Fruit fly (Drosophila melanogaster) whole organism, wandering third instar larva: ENCODE measurements around the gene Mst57Da.

Experiments
- Abd-B ChIP-seq: fragments of >200 bp; optimal IDR thresholded peaks from 2 replicates; lab custom pipeline; 2017; ENCODE audit warnings: missing biosample characterization, missing genetic modification characterization
- CG32264 ChIP-seq: fragments of 200-800 bp; sonication (Bioruptor generic); optimal IDR thresholded peaks from 2 replicates; lab custom pipeline; 2016; ENCODE audit warnings: missing biosample characterization, missing genetic modification characterization
- CrebA ChIP-seq: fragments of 200-800 bp; sonication (Bioruptor generic); optimal IDR thresholded peaks from 2 replicates; lab custom pipeline; 2016; ENCODE audit warnings: missing biosample characterization, mild to moderate bottlenecking, missing genetic modification characterization, borderline replicate concordance
- Dfd ChIP-seq: fragments of >200 bp; optimal IDR thresholded peaks from 2 replicates; lab custom pipeline; 2017; ENCODE audit warnings: missing biosample characterization, missing genetic modification characterization
- Dif ChIP-seq: fragments of 200-275, 200-300 bp; sonication (Bioruptor generic); optimal IDR thresholded peaks from 2 replicates; lab custom pipeline; 2018; ENCODE audit warnings: missing biosample characterization, missing genetic modification characterization; ENCODE audit not compliant: partially characterized antibody
- GATAd ChIP-seq: sonication (Bioruptor generic); optimal IDR thresholded peaks from 2 replicates; lab custom pipeline; 2016; ENCODE audit warnings: missing biosample characterization, missing genetic modification characterization
- Hnf4 ChIP-seq: fragments of 200-800 bp; sonication (Bioruptor generic); optimal IDR thresholded peaks from 2 replicates; lab custom pipeline; 2016; ENCODE audit warnings: missing biosample characterization, mild to moderate bottlenecking, missing genetic modification characterization
- Jra ChIP-seq: sonication (Bioruptor generic); optimal IDR thresholded peaks from 2 replicates; lab custom pipeline; 2016; ENCODE audit warnings: missing biosample characterization, missing genetic modification characterization
- N ChIP-seq: fragments of >200 bp; optimal IDR thresholded peaks from 2 replicates; lab custom pipeline; 2018; ENCODE audit warnings: missing biosample characterization, missing external identifiers, missing genetic modification characterization
- OdsH ChIP-seq: fragments of 200-800 bp; sonication (Bioruptor generic); optimal IDR thresholded peaks from 2 replicates; lab custom pipeline; 2016; ENCODE audit warnings: missing biosample characterization, mild to moderate bottlenecking, missing genetic modification characterization
- Rel ChIP-seq, 2 experiments: fragments of 200-800 bp; sonication (Bioruptor generic) in 1 of 2; optimal IDR thresholded peaks; 2 replicates in 1 of 2; 3 replicates in 1 of 2; lab custom pipeline; 2016 to 2019; ENCODE audit warnings: mild to moderate bottlenecking in 2 of 2, missing biosample characterization in 2 of 2, missing genetic modification characterization in 2 of 2, moderate library complexity in 1 of 2
- Sp1 ChIP-seq: fragments of 200-800 bp; sonication (Bioruptor generic); optimal IDR thresholded peaks from 3 replicates; lab custom pipeline; 2019; ENCODE audit warnings: missing biosample characterization, mild to moderate bottlenecking, missing genetic modification characterization, moderate library complexity
- Vsx2 ChIP-seq: fragments of 200-300, 225-300 bp; sonication (Bioruptor generic); optimal IDR thresholded peaks from 2 replicates; lab custom pipeline; 2018; ENCODE audit warnings: missing biosample characterization, missing genetic modification characterization; ENCODE audit not compliant: partially characterized antibody
- br ChIP-seq: fragments of 200-800 bp; sonication (Bioruptor generic); optimal IDR thresholded peaks from 2 replicates; lab custom pipeline; 2016; ENCODE audit warnings: missing biosample characterization, missing genetic modification characterization
- dl ChIP-seq, 2 experiments: fragments of 175-275, 200-275 bp in 1 of 2; fragments of 200-275 bp in 1 of 2; sonication (Bioruptor generic); optimal IDR thresholded peaks; lab custom pipeline; 2018; ENCODE audit warnings: mild to moderate bottlenecking in 2 of 2, missing biosample characterization in 2 of 2, missing genetic modification characterization in 2 of 2, moderate library complexity in 2 of 2; ENCODE audit not compliant: partially characterized antibody in 2 of 2, insufficient read depth in 1 of 2
- dmrt93B ChIP-seq: fragments of 200-800 bp; sonication (Bioruptor generic); optimal IDR thresholded peaks from 2 replicates; lab custom pipeline; 2018; ENCODE audit warnings: missing biosample characterization, mild to moderate bottlenecking, missing genetic modification characterization
- foxo ChIP-seq, 2 experiments: fragments of 200-800 bp; sonication (Bioruptor generic); optimal IDR thresholded peaks; 2 replicates in 1 of 2; 3 replicates in 1 of 2; lab custom pipeline; 2016 to 2017; ENCODE audit warnings: missing biosample characterization in 2 of 2, missing genetic modification characterization in 2 of 2
- fru ChIP-seq: fragments of 200-800 bp; sonication (Bioruptor generic); optimal IDR thresholded peaks from 3 replicates; lab custom pipeline; 2016; ENCODE audit warnings: missing biosample characterization, mild to moderate bottlenecking, missing genetic modification characterization
- pan ChIP-seq: fragments of >200 bp; optimal IDR thresholded peaks from 2 replicates; lab custom pipeline; 2017
- psq ChIP-seq: fragments of 200-800 bp; sonication (Bioruptor generic); optimal IDR thresholded peaks from 3 replicates; lab custom pipeline; 2017; ENCODE audit warnings: missing biosample characterization, mild to moderate bottlenecking, missing genetic modification characterization, moderate library complexity
- sage ChIP-seq: fragments of 200-800 bp; sonication (Bioruptor generic); optimal IDR thresholded peaks from 2 replicates; lab custom pipeline; 2016; ENCODE audit warnings: missing biosample characterization, mild to moderate bottlenecking, missing genetic modification characterization
- sv ChIP-seq: fragments of 200-800 bp; sonication (Bioruptor generic); optimal IDR thresholded peaks from 3 replicates; lab custom pipeline; 2016; ENCODE audit warnings: missing biosample characterization, missing genetic modification characterization
- tai ChIP-seq: sonication (Bioruptor generic); optimal IDR thresholded peaks from 2 replicates; lab custom pipeline; 2016; ENCODE audit warnings: missing biosample characterization, missing genetic modification characterization
- usp ChIP-seq: fragments of >200 bp; optimal IDR thresholded peaks from 2 replicates; lab custom pipeline; 2017; ENCODE audit warnings: missing biosample characterization, missing genetic modification characterization

The Mst57Da gene

DNA sequence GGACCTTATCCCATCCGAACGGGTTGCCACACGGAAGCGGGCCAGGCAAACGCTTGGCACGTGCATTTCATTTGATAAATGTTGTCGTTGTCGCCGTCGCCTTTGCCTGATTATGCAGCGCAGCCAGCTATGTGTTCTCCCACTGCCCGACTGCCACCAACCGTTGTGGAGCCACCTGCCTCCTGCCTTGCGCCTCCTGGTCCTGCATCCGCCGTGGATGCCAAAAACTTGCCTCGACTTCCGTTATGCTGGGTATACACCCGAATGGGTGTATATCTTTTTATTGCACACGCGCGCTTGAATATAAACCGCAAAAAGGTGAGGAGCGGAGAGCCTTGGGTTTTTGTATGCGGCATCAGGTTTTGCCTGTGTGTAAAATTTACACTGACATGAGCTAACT, 39.9 kb downstream of the Mst57Da start:
- TF ChIP-seq Dfd: no peak

DNA sequence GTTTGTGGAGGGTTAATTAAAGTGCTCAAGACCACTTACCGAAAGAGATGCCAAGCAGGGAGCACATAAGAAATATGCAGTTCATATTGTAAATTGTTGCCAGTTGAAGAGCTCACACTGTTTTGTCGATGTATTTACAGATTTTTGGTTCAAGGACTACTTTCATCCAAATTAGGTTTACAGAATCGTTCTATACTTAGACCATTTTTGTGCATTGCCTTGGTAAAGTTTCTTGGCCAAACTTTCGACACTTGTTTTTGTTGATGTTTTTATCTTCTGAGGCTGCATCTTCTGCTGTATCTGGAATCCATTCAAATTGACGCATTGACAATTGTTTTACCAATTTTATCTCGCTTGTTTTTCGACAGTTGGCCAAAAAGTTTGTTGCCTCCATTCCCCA, 41.3 kb downstream of the Mst57Da start, which contains the start of gene CG31093:
Gene CG31093, minus strand, starts transcription at position 101 of the 400 bp plus-strand sequence.
- TF ChIP-seq psq (GFP tag; lab: Kevin White, UChicago) (no peak), Vsx2 (GFP tag; lab: Kevin White, UChicago) (no peak), Sp1 (GFP tag; lab: Kevin White, UChicago) (no peak), foxo (GFP tag; optimal IDR thresholded peaks at IDR 0.05; lab: Kevin White, UChicago) (no peak), dmrt93B (GFP tag; lab: Kevin White, UChicago) (no peak)
- TF ChIP-seq, all 38 proteins: peak for 0

DNA sequence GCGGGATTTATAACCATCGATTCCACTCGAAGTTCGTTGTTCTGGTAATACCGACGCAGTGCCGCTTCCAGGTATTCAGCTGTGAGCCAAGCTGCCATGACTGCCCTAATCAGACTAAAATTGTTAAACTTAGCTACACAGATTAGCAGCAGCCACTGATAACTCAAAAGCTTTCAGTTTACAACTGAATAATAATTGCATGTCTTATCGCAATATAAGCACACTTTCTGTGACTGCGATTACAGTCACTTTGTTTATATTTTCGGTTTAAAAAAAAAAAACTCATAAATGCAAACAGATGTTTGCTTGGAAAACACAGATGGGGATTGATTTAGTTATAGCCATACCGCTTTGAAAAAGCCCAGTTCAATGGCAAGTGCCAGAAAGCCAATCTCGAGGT, 42.3 kb downstream of the Mst57Da start, which contains the start of gene CG31380:
Gene CG31380, minus strand, starts transcription at position 101 of the 400 bp plus-strand sequence.
- TF ChIP-seq GATAd (GFP tag; lab: Kevin White, UChicago) (no peak), Abd-B (GFP tag; lab: Kevin White, UChicago) (no peak), Hnf4 (GFP tag; lab: Kevin White, UChicago) (no peak), foxo (GFP tag; optimal IDR thresholded peaks at IDR 0.05; lab: Kevin White, UChicago) (no peak), Vsx2 (GFP tag; lab: Kevin White, UChicago) (no peak), OdsH (GFP tag; lab: Kevin White, UChicago) (no peak), pan (lab: Kevin White, UChicago) (no peak), tai (GFP tag; lab: Kevin White, UChicago) (no peak), dmrt93B (GFP tag; lab: Kevin White, UChicago) (no peak), CrebA (GFP tag; lab: Kevin White, UChicago) (no peak), N (GFP tag; lab: Kevin White, UChicago) (no peak), CG32264 (GFP tag; lab: Kevin White, UChicago) (no peak), sage (no peak), sv (GFP tag; lab: Kevin White, UChicago) (no peak), Rel (GFP tag; optimal IDR thresholded peaks at IDR 0.05; lab: Kevin White, UChicago) (no peak), Rel (tag; optimal IDR thresholded peaks at IDR 0.05; lab: Kevin White, UChicago) (no peak), Jra (no peak)
- TF ChIP-seq, all 38 proteins: peak for 0

DNA sequence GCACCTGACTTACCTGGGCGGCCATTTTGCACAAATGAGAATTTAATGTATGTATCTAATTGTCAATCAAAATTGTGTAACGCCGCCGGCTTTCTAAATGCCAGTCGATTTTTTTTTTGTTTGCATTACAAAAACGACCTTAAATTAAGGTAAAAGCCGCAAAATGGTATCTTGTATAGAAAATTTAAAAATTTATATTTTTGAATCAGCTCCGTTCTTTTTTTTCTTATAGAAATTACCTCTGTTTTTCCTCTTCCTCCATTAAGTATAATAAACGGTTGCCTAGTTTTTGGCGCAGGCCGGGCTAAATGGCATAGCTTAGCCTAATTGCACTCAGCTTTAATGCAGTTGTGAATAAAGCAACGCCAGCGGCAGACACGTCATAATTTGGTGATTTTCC, 44.5 kb downstream of the Mst57Da start, which contains the start of gene CG4960:
Gene CG4960, minus strand, starts transcription at position 101 of the 400 bp plus-strand sequence.
- TF ChIP-seq psq (GFP tag; lab: Kevin White, UChicago): no peak
- TF ChIP-seq Abd-B (GFP tag; lab: Kevin White, UChicago): no peak
- TF ChIP-seq dmrt93B (GFP tag; lab: Kevin White, UChicago): no peak
- no peak for TF ChIP-seq br
- TF ChIP-seq N (GFP tag; lab: Kevin White, UChicago): no peak
- no peak for TF ChIP-seq CrebA (GFP tag; lab: Kevin White, UChicago)
- no peak for TF ChIP-seq CG32264 (GFP tag; lab: Kevin White, UChicago)
- TF ChIP-seq usp (GFP tag; lab: Kevin White, UChicago): no peak

DNA sequence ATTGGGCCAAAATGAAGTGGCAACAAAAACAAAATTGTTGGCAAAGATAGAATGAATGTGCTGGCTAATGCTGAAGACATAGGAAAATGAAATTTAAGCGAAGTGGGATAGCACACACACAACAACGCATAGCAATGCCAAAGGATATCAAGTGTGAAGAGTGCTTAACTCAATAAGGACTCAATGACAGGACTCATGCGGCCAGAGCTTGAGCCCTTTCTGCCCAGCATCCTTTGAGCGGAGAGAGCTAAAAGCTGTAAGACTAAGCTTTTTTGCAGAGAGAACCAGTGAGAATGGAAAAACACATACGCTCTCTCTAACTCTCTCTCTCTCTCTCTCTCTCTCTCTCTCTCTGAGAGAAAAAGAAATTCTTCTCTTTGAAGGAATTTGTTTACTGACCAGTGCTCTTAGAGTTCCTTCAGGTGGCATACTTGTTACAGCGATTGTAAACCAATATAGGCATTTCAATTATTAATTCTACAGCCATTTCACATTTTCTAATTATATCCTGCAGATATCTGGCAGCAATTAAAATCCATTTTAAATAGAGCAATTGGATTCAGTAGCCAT, 48.8 kb downstream of the Mst57Da start:
- no peak for TF ChIP-seq fru (GFP tag; lab: Kevin White, UChicago)
- TF ChIP-seq Dif: peak; percentile 63
- TF ChIP-seq Vsx2 (GFP tag; lab: Kevin White, UChicago): no peak
- no peak for TF ChIP-seq Dfd
- TF ChIP-seq dl (GFP tag; optimal IDR thresholded peaks at IDR 0.05; lab: Kevin White, UChicago; ENCODE audit: insufficient read depth in 1 of 2, partially characterized antibody in 2 of 2): peak in 1 of 2 experiments; percentile 1
- no peak for TF ChIP-seq sv (GFP tag; lab: Kevin White, UChicago)
